Worm (Caenorhabditis elegans): ENCODE measurements around the gene C01G6.3.
A peak's percentile ranks its signal among the peaks of the same experiment; 100 is the strongest.

C01G6.3 gene

ce11 chrII:9231240-9231639 is 38.4 kb upstream of the C01G6.3 start, which contains the start of gene gst-13 (continued):
- TF ChIP-seq cey-2 (tag; optimal IDR thresholded peaks at IDR 0.05; ENCODE audit: borderline replicate concordance, insufficient read depth) (no peak), F49E8.2 (tag; optimal IDR thresholded peaks at IDR 0.05; ENCODE audit: borderline replicate concordance) (no peak), T26A8.4 (GFP tag; IDR thresholded peaks at IDR 0.05) (no peak), Y105C5A.15 (GFP tag; IDR thresholded peaks at IDR 0.05) (no peak), fos-1 (tag; optimal IDR thresholded peaks at IDR 0.05) (no peak), dmd-9 (GFP tag; IDR thresholded peaks at IDR 0.05) (no peak), dmd-6 (GFP tag; IDR thresholded peaks at IDR 0.05) (peak; percentile 84), hlh-11 (tag; optimal IDR thresholded peaks at IDR 0.05) (peak; percentile 85), lin-39 (tag; optimal IDR thresholded peaks at IDR 0.05) (no peak), saeg-2 (GFP tag; IDR thresholded peaks at IDR 0.05) (no peak), spr-3 (GFP tag; optimal IDR thresholded peaks at IDR 0.05) (no peak), snpc-4 (tag; optimal IDR thresholded peaks at IDR 0.05) (no peak), hmg-1.1 (GFP tag; IDR thresholded peaks at IDR 0.05) (no peak), nhr-42 (GFP tag; IDR thresholded peaks at IDR 0.05) (no peak), nhr-237 (tag; optimal IDR thresholded peaks at IDR 0.05) (no peak), rbr-2 (tag; optimal IDR thresholded peaks at IDR 0.05) (no peak), ama-1 (optimal IDR thresholded peaks at IDR 0.05) (no peak), mxl-3 (GFP tag; optimal IDR thresholded peaks at IDR 0.05) (peak; percentile 86), zfp-3 (GFP tag; conservative IDR thresholded peaks at IDR 0.05) (no peak), dpl-1 (GFP tag; optimal IDR thresholded peaks at IDR 0.05) (no peak), ceh-44 (GFP tag; IDR thresholded peaks at IDR 0.05) (no peak), nhr-28 (tag; optimal IDR thresholded peaks at IDR 0.05) (peak; percentile 82), egl-43 (GFP tag; IDR thresholded peaks at IDR 0.05) (no peak), snpc-1.2 (GFP tag; IDR thresholded peaks at IDR 0.05) (no peak), mdt-29 (GFP tag; IDR thresholded peaks at IDR 0.05) (no peak), F37D6.2 (tag; optimal IDR thresholded peaks at IDR 0.05) (no peak), ceh-82 (tag; optimal IDR thresholded peaks at IDR 0.05) (no peak), mep-1 (tag; optimal IDR thresholded peaks at IDR 0.05) (no peak), attf-4 (tag; optimal IDR thresholded peaks at IDR 0.05) (no peak), egl-27 (tag; optimal IDR thresholded peaks at IDR 0.05) (no peak), nhr-6 (tag; optimal IDR thresholded peaks at IDR 0.05) (no peak), php-3 (GFP tag; IDR thresholded peaks at IDR 0.05) (peak; percentile 34; the same call in 1 of the 2 replicates), dmd-8 (GFP tag; IDR thresholded peaks at IDR 0.05) (no peak), zip-2 (tag; optimal IDR thresholded peaks at IDR 0.05) (no peak), nhr-102 (tag; optimal IDR thresholded peaks at IDR 0.05) (no peak), lin-29 (GFP tag; IDR thresholded peaks at IDR 0.05) (no peak), mes-2 (tag; optimal IDR thresholded peaks at IDR 0.05; ENCODE audit: poor library complexity, severe bottlenecking) (no peak), pqm-1 (tag; optimal IDR thresholded peaks at IDR 0.05) (peak; percentile 92), madf-5 (GFP tag; IDR thresholded peaks at IDR 0.05) (no peak), mxl-2 (GFP tag; conservative IDR thresholded peaks at IDR 0.05) (no peak), ctbp-1 (GFP tag; IDR thresholded peaks at IDR 0.05) (no peak), ceh-20 (GFP tag; IDR thresholded peaks at IDR 0.05) (no peak), ces-1 (GFP tag; optimal IDR thresholded peaks at IDR 0.05) (no peak), lir-3 (tag; optimal IDR thresholded peaks at IDR 0.05) (no peak), ztf-11 (tag; optimal IDR thresholded peaks at IDR 0.05) (no peak), nhr-25 (tag; optimal IDR thresholded peaks at IDR 0.05; ENCODE audit: borderline replicate concordance, insufficient read depth) (no peak), fkh-10 (GFP tag; optimal IDR thresholded peaks at IDR 0.05) (no peak), lin-1 (GFP tag; IDR thresholded peaks at IDR 0.05) (no peak), F44E2.7 (GFP tag; IDR thresholded peaks at IDR 0.05) (no peak), Y5F2A.4 (GFP tag; optimal IDR thresholded peaks at IDR 0.05) (no peak), lsy-2 (tag; optimal IDR thresholded peaks at IDR 0.05) (no peak), Y48G9A.11 (GFP tag; IDR thresholded peaks at IDR 0.05) (no peak), nhr-77 (tag; optimal IDR thresholded peaks at IDR 0.05) (peak; percentile 66)
